Fruit fly (Drosophila melanogaster): ENCODE measurements around the gene bip1.

Gene bip1

dm6 chr3L:8093553-8093952, 35.0 kb upstream of the bip1 start (continued):
- TF ChIP-seq CG10543 (GFP tag; optimal IDR thresholded peaks at IDR 0.05) (peak; percentile 79), Chrac-16 (GFP tag; optimal IDR thresholded peaks at IDR 0.05) (no peak), D19A (tag; optimal IDR thresholded peaks at IDR 0.05) (no peak), gce (GFP tag; IDR thresholded peaks at IDR 0.05) (no peak), CG34422 (GFP tag; IDR thresholded peaks at IDR 0.05) (no peak), ATbp (GFP tag; optimal IDR thresholded peaks at IDR 0.05) (no peak), Oli (tag; optimal IDR thresholded peaks at IDR 0.05) (no peak), CG9817 (tag; optimal IDR thresholded peaks at IDR 0.05) (no peak), Six4 (GFP tag; optimal IDR thresholded peaks at IDR 0.05) (no peak), CG5180 (GFP tag; optimal IDR thresholded peaks at IDR 0.05) (no peak), CG4282 (GFP tag; optimal IDR thresholded peaks at IDR 0.05) (no peak), sob (GFP tag; IDR thresholded peaks at IDR 0.05) (peak; percentile 24; the same call in 1 of the 2 replicates), kay (GFP tag; optimal IDR thresholded peaks at IDR 0.05) (no peak), pnt (GFP tag; optimal IDR thresholded peaks at IDR 0.05) (no peak), CG34224 (GFP tag; IDR thresholded peaks at IDR 0.05; ENCODE audit: partially characterized antibody) (no peak), lola (GFP tag; optimal IDR thresholded peaks at IDR 0.05) (no peak), dysf (GFP tag; IDR thresholded peaks at IDR 0.05) (peak; percentile 20; the same call in 1 of the 3 replicates), CG6813 (GFP tag; optimal IDR thresholded peaks at IDR 0.05) (peak; percentile 53), CG12769 (tag; optimal IDR thresholded peaks at IDR 0.05) (peak; percentile 42), MTF-1 (GFP tag; optimal IDR thresholded peaks at IDR 0.05; ENCODE audit: borderline replicate concordance) (no peak), ato (GFP tag; IDR thresholded peaks at IDR 0.05; ENCODE audit: partially characterized antibody) (no peak), MBD-R2 (GFP tag; IDR thresholded peaks at IDR 0.05) (no peak), lilli (GFP tag; optimal IDR thresholded peaks at IDR 0.05) (no peak), ap (GFP tag; IDR thresholded peaks at IDR 0.05) (no peak), CG7987 (GFP tag; optimal IDR thresholded peaks at IDR 0.05) (peak; percentile 65), CG15514 (GFP tag; optimal IDR thresholded peaks at IDR 0.05) (peak; percentile 44), gro (GFP tag; optimal IDR thresholded peaks at IDR 0.05) (peak; percentile 68), CG8290 (GFP tag; optimal IDR thresholded peaks at IDR 0.05) (no peak), CG8290 (tag; optimal IDR thresholded peaks at IDR 0.05) (peak in 1 of 2 experiments; percentile 54), tx (GFP tag; optimal IDR thresholded peaks at IDR 0.05) (no peak), cas (GFP tag; IDR thresholded peaks at IDR 0.05) (no peak), CG14441 (GFP tag; IDR thresholded peaks at IDR 0.05) (no peak), CG11723 (GFP tag; optimal IDR thresholded peaks at IDR 0.05) (no peak), caup (GFP tag; optimal IDR thresholded peaks at IDR 0.05; ENCODE audit: severe bottlenecking) (peak; percentile 23), GATAe (GFP tag; conservative IDR thresholded peaks at IDR 0.05) (peak; percentile 61; the same call in 1 of the 2 replicates), fu2 (GFP tag; optimal IDR thresholded peaks at IDR 0.05) (no peak), CG10209 (GFP tag; optimal IDR thresholded peaks at IDR 0.05) (peak; percentile 15), CG14710 (tag; optimal IDR thresholded peaks at IDR 0.05) (no peak), CG3838 (GFP tag; optimal IDR thresholded peaks at IDR 0.05) (no peak), unpg (GFP tag; optimal IDR thresholded peaks at IDR 0.05) (peak; percentile 11), crc (GFP tag; optimal IDR thresholded peaks at IDR 0.05) (no peak), HLH54F (GFP tag; optimal IDR thresholded peaks at IDR 0.05) (no peak), bsh (GFP tag; optimal IDR thresholded peaks at IDR 0.05) (peak in 1 of 2 experiments; percentile 17), CG12942 (GFP tag; optimal IDR thresholded peaks at IDR 0.05) (no peak), CG4820 (GFP tag; optimal IDR thresholded peaks at IDR 0.05) (no peak), CG1603 (tag; optimal IDR thresholded peaks at IDR 0.05) (peak; percentile 17), mirr (GFP tag; optimal IDR thresholded peaks at IDR 0.05) (peak; percentile 92), lov (optimal IDR thresholded peaks at IDR 0.05) (no peak), lov (GFP tag; IDR thresholded peaks at IDR 0.05) (no peak), vfl (GFP tag; optimal IDR thresholded peaks at IDR 0.05) (no peak), cad (GFP tag; optimal IDR thresholded peaks at IDR 0.05) (no peak)
